Fruit fly (Drosophila melanogaster) whole organism, embryonic: ENCODE measurements around the gene Cp16.

Experiments used
- Asciz ChIP-seq: fragments of 200-800 bp; sonication (Bioruptor generic); optimal IDR thresholded peaks from 2 replicates; lab custom pipeline; 2017; ENCODE audit warnings: missing biosample characterization, mild to moderate bottlenecking, missing genetic modification characterization, missing genetic modification reagents
- Atf3 ChIP-seq: fragments of 200-800 bp; sonication (Bioruptor generic); optimal IDR thresholded peaks from 3 replicates; lab custom pipeline; 2016; ENCODE audit warnings: missing biosample characterization, missing genetic modification characterization
- C15 ChIP-seq: fragments of 200-800 bp; sonication (Bioruptor generic); IDR thresholded peaks from 3 replicates; pipeline ENCODE4 v1.3.6; 2022; ENCODE audit warnings: missing biosample characterization, missing genetic modification characterization
- CG10321 ChIP-seq: fragments of 200-800 bp; sonication (Bioruptor generic); IDR thresholded peaks from 2 replicates; pipeline ENCODE4 v1.3.6; 2022; ENCODE audit warnings: missing biosample characterization, missing genetic modification characterization
- CG12155 ChIP-seq: fragments of 200-800 bp; sonication (Bioruptor generic); optimal IDR thresholded peaks from 3 replicates; lab custom pipeline; 2016; ENCODE audit warnings: missing biosample characterization, missing genetic modification characterization
- CG12219 ChIP-seq: fragments of 200-800 bp; sonication (Bioruptor generic); optimal IDR thresholded peaks from 3 replicates; lab custom pipeline; 2018; ENCODE audit warnings: missing biosample characterization, mild to moderate bottlenecking, missing genetic modification characterization
- CG12391 ChIP-seq: fragments of 200-800 bp; sonication (Bioruptor generic); optimal IDR thresholded peaks from 3 replicates; lab custom pipeline; 2018; ENCODE audit warnings: missing biosample characterization, mild to moderate bottlenecking, missing genetic modification characterization, moderate library complexity
- CG14050 ChIP-seq: fragments of 200-800 bp; sonication (Bioruptor generic); IDR thresholded peaks from 3 replicates; pipeline ENCODE4 v1.3.6; 2022; ENCODE audit warnings: missing biosample characterization, missing genetic modification characterization
- CG15073 ChIP-seq: fragments of 200-800 bp; sonication (Bioruptor generic); optimal IDR thresholded peaks from 2 replicates; lab custom pipeline; 2016; ENCODE audit warnings: missing biosample characterization, missing genetic modification characterization
- CG15696 ChIP-seq: fragments of 200-800 bp; sonication (Bioruptor generic); optimal IDR thresholded peaks from 2 replicates; lab custom pipeline; 2019; ENCODE audit warnings: missing biosample characterization, mild to moderate bottlenecking, missing genetic modification characterization, moderate library complexity
- CG17186 ChIP-seq: fragments of 200-800 bp; sonication (Bioruptor generic); optimal IDR thresholded peaks from 3 replicates; lab custom pipeline; 2017; ENCODE audit warnings: missing biosample characterization, missing genetic modification reagents, missing genetic modification characterization
- CG17802 ChIP-seq: fragments of 200-800 bp; sonication (Bioruptor generic); optimal IDR thresholded peaks from 2 replicates; lab custom pipeline; 2018; ENCODE audit warnings: missing biosample characterization, mild to moderate bottlenecking, missing genetic modification characterization, moderate library complexity
- CG18011 ChIP-seq: fragments of 200-800 bp; sonication (Bioruptor generic); optimal IDR thresholded peaks from 2 replicates; lab custom pipeline; 2017; ENCODE audit warnings: missing biosample characterization, missing genetic modification characterization, mild to moderate bottlenecking, moderate library complexity, missing genotype
- CG18599 ChIP-seq: fragments of 200-800 bp; sonication (Bioruptor generic); optimal IDR thresholded peaks from 3 replicates; lab custom pipeline; 2017; ENCODE audit warnings: missing biosample characterization, missing genetic modification characterization, mild to moderate bottlenecking, moderate library complexity, missing genetic modification reagents
- CG4707 ChIP-seq: fragments of 200-800 bp; sonication (Bioruptor generic); optimal IDR thresholded peaks from 2 replicates; lab custom pipeline; 2018; ENCODE audit warnings: missing biosample characterization, mild to moderate bottlenecking, missing genetic modification characterization, moderate library complexity
- CG5245 ChIP-seq: fragments of 200-800 bp; sonication (Bioruptor generic); optimal IDR thresholded peaks from 3 replicates; lab custom pipeline; 2016; ENCODE audit warnings: missing biosample characterization, missing genetic modification characterization
- CG7556 ChIP-seq: fragments of 200-800 bp; sonication (Bioruptor generic); optimal IDR thresholded peaks from 2 replicates; lab custom pipeline; 2017; ENCODE audit warnings: missing biosample characterization, mild to moderate bottlenecking, missing genetic modification characterization
- CG8765 ChIP-seq: fragments of 200-800 bp; sonication (Bioruptor generic); IDR thresholded peaks from 2 replicates; pipeline ENCODE4 v1.3.6; 2022; ENCODE audit warnings: missing biosample characterization, missing genetic modification characterization
- Chrac-16 ChIP-seq: fragments of 200-800 bp; sonication (Bioruptor generic); optimal IDR thresholded peaks from 3 replicates; lab custom pipeline; 2016; ENCODE audit warnings: missing biosample characterization, missing genetic modification characterization
- Drgx ChIP-seq: fragments of 200-800 bp; sonication (Bioruptor generic); IDR thresholded peaks from 2 replicates; pipeline ENCODE4 v1.3.6; 2022; ENCODE audit warnings: missing biosample characterization, missing genetic modification characterization
- Elba2 ChIP-seq: fragments of 200-800 bp; sonication (Bioruptor generic); optimal IDR thresholded peaks from 3 replicates; lab custom pipeline; 2016; ENCODE audit warnings: missing biosample characterization, missing genetic modification characterization
- Fer1 ChIP-seq: fragments of 200-800 bp; sonication (Bioruptor generic); optimal IDR thresholded peaks from 2 replicates; lab custom pipeline; 2017; ENCODE audit warnings: missing biosample characterization, mild to moderate bottlenecking, missing genetic modification characterization
- H2.0 ChIP-seq: fragments of 200-800 bp; sonication (Bioruptor generic); IDR thresholded peaks from 2 replicates; pipeline ENCODE4 v1.3.6; 2022; ENCODE audit warnings: missing biosample characterization, missing genetic modification characterization
- HLHmδ ChIP-seq: fragments of 200-800 bp; sonication (Bioruptor generic); optimal IDR thresholded peaks from 2 replicates; lab custom pipeline; 2018; ENCODE audit warnings: missing biosample characterization, mild to moderate bottlenecking, missing genetic modification characterization, moderate library complexity
- Hand ChIP-seq: fragments of 200-800 bp; sonication (Bioruptor generic); optimal IDR thresholded peaks from 2 replicates; lab custom pipeline; 2017; ENCODE audit warnings: mild to moderate bottlenecking, missing biosample characterization, missing genetic modification reagents, missing genetic modification characterization
- NC2α ChIP-seq: fragments of 200-800 bp; sonication (Bioruptor generic); optimal IDR thresholded peaks from 2 replicates; lab custom pipeline; 2016; ENCODE audit warnings: missing biosample characterization, missing genetic modification characterization
- Ptx1 ChIP-seq: fragments of 200-800 bp; sonication (Bioruptor generic); IDR thresholded peaks from 2 replicates; pipeline ENCODE4 v1.3.6; 2022; ENCODE audit warnings: missing biosample characterization, missing genetic modification characterization
- Vsx1 ChIP-seq: fragments of 200-800 bp; sonication (Bioruptor generic); optimal IDR thresholded peaks from 2 replicates; lab custom pipeline; 2017; ENCODE audit warnings: missing biosample characterization, mild to moderate bottlenecking, missing genetic modification characterization, missing genetic modification reagents
- al ChIP-seq: fragments of 200-800 bp; sonication (Bioruptor generic); IDR thresholded peaks from 2 replicates; pipeline ENCODE4 v1.3.6; 2022; ENCODE audit warnings: missing biosample characterization, missing genetic modification characterization
- caup ChIP-seq: fragments of 200-800 bp; sonication (Bioruptor generic); optimal IDR thresholded peaks from 3 replicates; lab custom pipeline; 2017; ENCODE audit warnings: missing biosample characterization, mild to moderate bottlenecking, missing genetic modification characterization, moderate library complexity; ENCODE audit not compliant: severe bottlenecking
- chinmo ChIP-seq: fragments of 200-800 bp; sonication (Bioruptor generic); IDR thresholded peaks from 4 replicates; pipeline ENCODE4 v1.3.6; 2022; ENCODE audit warnings: missing biosample characterization, missing genetic modification characterization; ENCODE audit not compliant: partially characterized antibody
- danr ChIP-seq: fragments of 200-800 bp; sonication (Bioruptor generic); IDR thresholded peaks from 2 replicates; pipeline ENCODE4 v1.3.6; 2022; ENCODE audit warnings: missing biosample characterization, missing genetic modification characterization
- fd102C ChIP-seq: fragments of 200-800 bp; sonication (Bioruptor generic); optimal IDR thresholded peaks from 2 replicates; lab custom pipeline; 2018; ENCODE audit warnings: missing biosample characterization, mild to moderate bottlenecking, missing genetic modification characterization, moderate library complexity
- gce ChIP-seq: fragments of 200-800 bp; sonication (Bioruptor generic); IDR thresholded peaks from 3 replicates; pipeline ENCODE4 v1.3.6; 2022; ENCODE audit warnings: missing biosample characterization, missing genetic modification characterization
- hb ChIP-seq: fragments of 200-800 bp; sonication (Bioruptor generic); IDR thresholded peaks from 3 replicates; pipeline ENCODE4 v1.3.6; 2022; ENCODE audit warnings: missing biosample characterization, missing genetic modification characterization; ENCODE audit not compliant: partially characterized antibody
- inv ChIP-seq: fragments of 200-800 bp; sonication (Bioruptor generic); IDR thresholded peaks from 2 replicates; pipeline ENCODE4 v1.3.6; 2022; ENCODE audit warnings: missing biosample characterization, missing genetic modification characterization; ENCODE audit not compliant: partially characterized antibody
- lab ChIP-seq: fragments of 200-800 bp; sonication (Bioruptor generic); optimal IDR thresholded peaks from 3 replicates; lab custom pipeline; 2017; ENCODE audit warnings: missing biosample characterization, missing genetic modification characterization, mild to moderate bottlenecking, moderate library complexity, missing genetic modification reagents
- lilli ChIP-seq: fragments of 200-800 bp; sonication (Bioruptor generic); optimal IDR thresholded peaks from 3 replicates; lab custom pipeline; 2016; ENCODE audit warnings: missing biosample characterization, missing genetic modification characterization
- mld ChIP-seq: fragments of 200-800 bp; sonication (Bioruptor generic); IDR thresholded peaks from 3 replicates; pipeline ENCODE4 v1.3.6; 2022; ENCODE audit warnings: missing biosample characterization, missing genetic modification characterization; ENCODE audit not compliant: partially characterized antibody
- nom ChIP-seq: fragments of 200-800 bp; sonication (Bioruptor generic); optimal IDR thresholded peaks from 2 replicates; lab custom pipeline; 2017; ENCODE audit warnings: missing biosample characterization, missing genetic modification characterization, mild to moderate bottlenecking, moderate library complexity, missing genetic modification reagents
- otp ChIP-seq: fragments of 200-800 bp; sonication (Bioruptor generic); IDR thresholded peaks from 3 replicates; pipeline ENCODE4, ENCODE4 v1.3.6; 2022; ENCODE audit warnings: missing biosample characterization, missing genetic modification characterization
- p53 ChIP-seq: fragments of 200-800 bp; sonication (Bioruptor generic); optimal IDR thresholded peaks from 2 replicates; lab custom pipeline; 2016; ENCODE audit warnings: missing biosample characterization, missing genetic modification characterization
- pzg ChIP-seq: fragments of 200-800 bp; sonication (Bioruptor generic); optimal IDR thresholded peaks from 3 replicates; lab custom pipeline; 2018; ENCODE audit warnings: missing biosample characterization, mild to moderate bottlenecking, missing genetic modification characterization, moderate library complexity
- row ChIP-seq: fragments of 200-800 bp; sonication (Bioruptor generic); IDR thresholded peaks from 3 replicates; pipeline ENCODE4 v1.3.6; 2022; ENCODE audit warnings: missing biosample characterization, missing genetic modification characterization
- slbo ChIP-seq: fragments of 200-800 bp; sonication (Bioruptor generic); IDR thresholded peaks from 2 replicates; pipeline ENCODE4 v1.3.6; 2022; ENCODE audit warnings: missing biosample characterization, missing genetic modification characterization
- slou ChIP-seq: fragments of 200-800 bp; sonication (Bioruptor generic); optimal IDR thresholded peaks from 3 replicates; lab custom pipeline; 2016; ENCODE audit warnings: missing biosample characterization, missing genetic modification characterization
- ssp ChIP-seq: fragments of 200-800 bp; sonication (Bioruptor generic); IDR thresholded peaks from 2 replicates; pipeline ENCODE4 v1.3.6; 2022; ENCODE audit warnings: missing biosample characterization, missing genetic modification characterization
- tgo ChIP-seq: fragments of 200-800 bp; sonication (Bioruptor generic); IDR thresholded peaks from 3 replicates; pipeline ENCODE4 v1.3.6; 2022; ENCODE audit warnings: missing biosample characterization, missing genetic modification characterization
- ttk ChIP-seq: fragments of 200-800 bp; sonication (Bioruptor generic); IDR thresholded peaks from 2 replicates; pipeline ENCODE4 v2.1.2; 2022; ENCODE audit warnings: missing biosample characterization, missing genetic modification characterization
- wek ChIP-seq: fragments of 200-800 bp; sonication (Bioruptor generic); optimal IDR thresholded peaks from 3 replicates; lab custom pipeline; 2018; ENCODE audit warnings: missing biosample characterization, mild to moderate bottlenecking, missing genetic modification characterization, moderate library complexity

The Cp16 gene

dm6 chr3L:8684419-8685081, 47.2 kb upstream of the Cp16 start (continued):
- TF ChIP-seq ssp (GFP tag; lab: Robert Waterston, UW) (no peak), CG12391 (tag; lab: Kevin White, UChicago) (peak; percentile 7), CG10321 (GFP tag; lab: Robert Waterston, UW) (no peak), fd102C (GFP tag; lab: Kevin White, UChicago) (no peak), CG18599 (GFP tag; lab: Kevin White, UChicago) (no peak), CG15696 (tag; lab: Kevin White, UChicago) (no peak), slbo (GFP tag; lab: Robert Waterston, UW) (0 out of 2 replicates have a peak, but pooled peaks have one; percentile 15), pzg (GFP tag; lab: Kevin White, UChicago) (no peak), row (GFP tag; lab: Robert Waterston, UW) (0 out of 3 replicates have a peak, but pooled peaks have one; percentile 5), al (no peak), ttk (GFP tag; lab: Robert Waterston, UW) (no peak), CG8765 (GFP tag; lab: Robert Waterston, UW) (no peak), nom (GFP tag; lab: Kevin White, UChicago) (no peak), CG4707 (GFP tag; lab: Kevin White, UChicago) (no peak), chinmo (GFP tag; lab: Robert Waterston, UW) (0 out of 4 replicates have a peak, but pooled peaks have one; percentile 73), inv (GFP tag; lab: Robert Waterston, UW) (no peak), CG18011 (GFP tag; lab: Kevin White, UChicago) (no peak), CG7556 (GFP tag; lab: Kevin White, UChicago) (no peak), Vsx1 (GFP tag; lab: Kevin White, UChicago) (no peak), CG17186 (GFP tag; lab: Kevin White, UChicago) (no peak), Chrac-16 (no peak), lab (GFP tag; lab: Kevin White, UChicago) (peak; percentile 0), Elba2 (GFP tag; lab: Kevin White, UChicago) (no peak), CG17802 (no peak), CG12219 (GFP tag; lab: Kevin White, UChicago) (no peak), HLHmδ (no peak), p53 (GFP tag; lab: Kevin White, UChicago) (no peak), H2.0 (GFP tag; lab: Robert Waterston, UW) (no peak), otp (GFP tag; lab: Robert Waterston, UW) (0 out of 3 replicates have a peak, but pooled peaks have one; percentile 41), Hand (GFP tag; lab: Kevin White, UChicago) (no peak), lilli (no peak), slou (GFP tag; lab: Kevin White, UChicago) (no peak), Fer1 (GFP tag; lab: Kevin White, UChicago) (no peak), tgo (no peak), C15 (GFP tag; lab: Robert Waterston, UW) (no peak), hb (GFP tag; lab: Robert Waterston, UW) (no peak), mld (GFP tag; lab: Robert Waterston, UW) (no peak), Atf3 (no peak), NC2α (GFP tag; lab: Kevin White, UChicago) (no peak), gce (GFP tag; lab: Robert Waterston, UW) (no peak), wek (GFP tag; lab: Kevin White, UChicago) (no peak), CG12155 (GFP tag; lab: Kevin White, UChicago) (no peak), caup (GFP tag; lab: Kevin White, UChicago) (peak; percentile 30), CG14050 (no peak), Drgx (GFP tag; lab: Robert Waterston, UW) (no peak), CG15073 (GFP tag; lab: Kevin White, UChicago) (no peak), danr (GFP tag; lab: Robert Waterston, UW) (no peak), Asciz (GFP tag; lab: Kevin White, UChicago) (no peak), Ptx1 (GFP tag; lab: Robert Waterston, UW) (no peak), CG5245 (no peak)
